Worm (Caenorhabditis elegans) whole organism, mixed stage, embryonic: ENCODE measurements around the gene ins-13.

ENCODE experiments used
- blmp-1 ChIP-seq: fragments of 150-350 bp; optimal IDR thresholded peaks from 2 replicates; lab custom pipeline; 2014; ENCODE audit warnings: missing biosample characterization, missing genetic modification characterization
- ceh-39 ChIP-seq: fragments of 150-350 bp; optimal IDR thresholded peaks from 2 replicates; lab custom pipeline; 2014; ENCODE audit warnings: missing biosample characterization, missing genetic modification characterization
- flh-1 ChIP-seq: fragments of 200-800 bp; sonication (Bioruptor generic); optimal IDR thresholded peaks from 2 replicates; lab custom pipeline; 2018; ENCODE audit warnings: mild to moderate bottlenecking, missing genetic modification characterization, moderate library complexity, missing compliant biosample characterization
- ham-2 ChIP-seq: fragments of 200-800 bp; sonication (Bioruptor generic); optimal IDR thresholded peaks from 2 replicates; lab custom pipeline; 2018; ENCODE audit warnings: mild to moderate bottlenecking, missing genetic modification characterization, missing compliant biosample characterization
- nhr-12 ChIP-seq: fragments of 150-350 bp; optimal IDR thresholded peaks from 2 replicates; lab custom pipeline; 2014; ENCODE audit warnings: missing biosample characterization, missing genetic modification characterization
- nhr-237 ChIP-seq: fragments of 150-350 bp; optimal IDR thresholded peaks from 2 replicates; lab custom pipeline; 2014; ENCODE audit warnings: missing biosample characterization, missing genetic modification characterization
- pha-4 ChIP-seq: fragments of 150-350 bp; optimal IDR thresholded peaks from 2 replicates; lab custom pipeline; 2018; ENCODE audit warnings: missing biosample characterization, missing genetic modification reagents, missing genetic modification characterization
- sem-2 ChIP-seq: fragments of 200-800 bp; sonication (Bioruptor generic); optimal IDR thresholded peaks from 2 replicates; lab custom pipeline; 2018; ENCODE audit warnings: mild to moderate bottlenecking, missing genetic modification characterization, missing compliant biosample characterization
- snpc-4 ChIP-seq: fragments of 150-350 bp; optimal IDR thresholded peaks from 2 replicates; lab custom pipeline; 2014; ENCODE audit warnings: missing biosample characterization, missing genetic modification characterization
- unc-62 ChIP-seq: fragments of 150-350 bp; optimal IDR thresholded peaks from 2 replicates; lab custom pipeline; 2014; ENCODE audit warnings: missing biosample characterization, missing genetic modification reagents, missing genetic modification characterization
- ztf-11 ChIP-seq: fragments of 150-350 bp; optimal IDR thresholded peaks from 2 replicates; lab custom pipeline; 2014; ENCODE audit warnings: missing biosample characterization, missing genetic modification characterization

ce11 chrII:5496375-5496774 lies 48.3 kb downstream of the ins-13 start, which contains the start of gene F12A10.1:
- no peak for TF ChIP-seq unc-62 (GFP tag; lab: Kevin White, UChicago)
- TF ChIP-seq snpc-4 (tag; lab: Kevin White, UChicago), result no peak
- TF ChIP-seq ztf-11, result no peak
- no peak for TF ChIP-seq ham-2 (GFP tag; lab: Kevin White, UChicago)
- TF ChIP-seq flh-1, result no peak
- no peak for TF ChIP-seq nhr-12
- no peak for TF ChIP-seq pha-4 (tag; lab: Kevin White, UChicago)
- TF ChIP-seq blmp-1 (tag; lab: Kevin White, UChicago), result no peak
- TF ChIP-seq ceh-39 (tag; lab: Kevin White, UChicago), result no peak
- TF ChIP-seq nhr-237 (tag; lab: Kevin White, UChicago), result no peak
- TF ChIP-seq sem-2 (GFP tag; lab: Kevin White, UChicago), result no peak
